Worm (Caenorhabditis elegans): ENCODE results near the gene F01F1.11.

The F01F1.11 gene

DNA sequence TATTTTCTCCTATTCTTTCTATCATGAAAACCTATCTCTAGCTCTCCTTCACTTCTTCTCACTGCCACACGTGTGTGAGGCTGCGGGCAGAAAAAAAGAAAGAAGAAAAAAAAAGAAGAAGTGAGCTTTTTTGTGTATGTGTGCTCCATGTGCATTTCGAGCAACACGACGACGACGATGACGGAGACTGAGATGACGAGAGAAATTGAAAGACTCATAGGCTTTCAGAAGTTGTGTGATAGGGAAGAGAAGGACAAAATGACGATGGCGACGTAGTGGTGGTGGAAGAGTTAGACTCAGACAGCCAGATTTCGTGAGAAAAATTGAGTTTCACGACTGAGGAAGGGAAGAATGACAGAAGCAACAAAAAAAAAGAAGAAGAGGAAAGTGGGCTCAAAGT, 26.2 kb downstream of the F01F1.11 start (continued):
- peak; percentile 29 for TF ChIP-seq pag-3 (tag; optimal IDR thresholded peaks at IDR 0.05; ENCODE audit: borderline replicate concordance, insufficient read depth)
- no peak for TF ChIP-seq sptf-1 (tag; optimal IDR thresholded peaks at IDR 0.05)
- no peak for TF ChIP-seq nhr-12 (tag; optimal IDR thresholded peaks at IDR 0.05)
- TF ChIP-seq isw-1 (GFP tag; IDR thresholded peaks at IDR 0.05), result peak; percentile 51
- TF ChIP-seq nhr-90 (tag; optimal IDR thresholded peaks at IDR 0.05; ENCODE audit: poor library complexity), result no peak
- TF ChIP-seq nhr-85 (tag), result no peak
- no peak for TF ChIP-seq nhr-28 (tag; optimal IDR thresholded peaks at IDR 0.05)
- TF ChIP-seq C34B4.2 (tag; optimal IDR thresholded peaks at IDR 0.05), result no peak
- TF ChIP-seq nhr-76 (tag; optimal IDR thresholded peaks at IDR 0.05), result no peak
- peak; percentile 52 for TF ChIP-seq skn-1 (tag; optimal IDR thresholded peaks at IDR 0.05)
- no peak for TF ChIP-seq nhr-237 (tag; optimal IDR thresholded peaks at IDR 0.05)
- TF ChIP-seq efl-1 (optimal IDR thresholded peaks at IDR 0.05), result peak; percentile 54
- TF ChIP-seq efl-1 (GFP tag; optimal IDR thresholded peaks at IDR 0.05 in 1 of 2), result peak; percentile 33 to 74
- peak in 2 of 3 experiments; percentile 37 to 73 for TF ChIP-seq ceh-82 (tag; optimal IDR thresholded peaks at IDR 0.05)
- TF ChIP-seq lin-14 (GFP tag; optimal IDR thresholded peaks at IDR 0.05), result peak; percentile 96
- TF ChIP-seq fkh-10 (GFP tag; optimal IDR thresholded peaks at IDR 0.05), result peak; percentile 96
- no peak for TF ChIP-seq ces-1 (GFP tag; optimal IDR thresholded peaks at IDR 0.05)
- TF ChIP-seq nhr-11 (tag; optimal IDR thresholded peaks at IDR 0.05), result peak; percentile 3
- TF ChIP-seq ztf-11 (tag; optimal IDR thresholded peaks at IDR 0.05), result no peak
- TF ChIP-seq alr-1 (tag; optimal IDR thresholded peaks at IDR 0.05; ENCODE audit: borderline replicate concordance), result no peak
- TF ChIP-seq efl-3 (GFP tag; optimal IDR thresholded peaks at IDR 0.05), result no peak
- peak; percentile 34 for TF ChIP-seq sox-4 (tag; optimal IDR thresholded peaks at IDR 0.05)
- TF ChIP-seq nhr-20 (tag; optimal IDR thresholded peaks at IDR 0.05), result peak; percentile 37
- no peak for TF ChIP-seq F16B12.6 (tag; optimal IDR thresholded peaks at IDR 0.05)
- no peak for TF ChIP-seq C04F5.9 (tag; optimal IDR thresholded peaks at IDR 0.05)
- no peak for TF ChIP-seq aha-1 (tag; optimal IDR thresholded peaks at IDR 0.05)
- no peak for TF ChIP-seq unc-62 (GFP tag; optimal IDR thresholded peaks at IDR 0.05)
- peak; percentile 12 for TF ChIP-seq ceh-8 (GFP tag; optimal IDR thresholded peaks at IDR 0.05)
- 0 out of 2 replicates have a peak, but pooled peaks have one; percentile 27 for TF ChIP-seq nhr-19 (GFP tag; conservative IDR thresholded peaks at IDR 0.05)
- peak in 1 of 2 experiments; percentile 56 for TF ChIP-seq lin-35 (GFP tag; optimal IDR thresholded peaks at IDR 0.05)
- TF ChIP-seq elt-2 (tag; optimal IDR thresholded peaks at IDR 0.05), result no peak
- no peak for TF ChIP-seq snpc-4 (tag; optimal IDR thresholded peaks at IDR 0.05)
- no peak for TF ChIP-seq aly-2 (tag; optimal IDR thresholded peaks at IDR 0.05)
- TF ChIP-seq tbx-2 (tag; optimal IDR thresholded peaks at IDR 0.05), result peak; percentile 62
- TF ChIP-seq mdl-1 (tag; optimal IDR thresholded peaks at IDR 0.05), result peak; percentile 66 to 80

DNA sequence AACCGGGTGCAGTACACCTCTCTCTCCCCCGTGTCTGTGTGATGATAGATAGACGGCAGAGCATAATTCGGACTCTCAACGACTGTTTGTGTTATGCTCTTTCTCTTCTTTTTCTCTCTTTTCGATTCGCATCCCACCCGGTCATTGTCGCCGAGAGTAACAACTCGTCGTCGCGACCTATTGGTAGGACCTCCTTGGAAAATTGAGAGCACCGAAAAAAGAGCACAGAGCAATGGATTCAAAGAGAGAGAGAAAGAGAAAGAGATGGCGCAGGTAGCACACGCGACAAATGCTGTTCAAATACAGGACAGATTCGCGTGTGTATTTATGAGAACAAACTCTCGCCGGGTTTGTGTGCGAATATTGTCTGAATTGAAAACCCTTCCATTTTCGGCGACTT, 28.0 kb downstream of the F01F1.11 start:
- peak; percentile 70 for TF ChIP-seq nhr-71 (tag; optimal IDR thresholded peaks at IDR 0.05)
- TF ChIP-seq mdl-1 (tag; optimal IDR thresholded peaks at IDR 0.05), result peak in 1 of 2 experiments; percentile 62
- peak; percentile 40 for TF ChIP-seq mep-1 (tag; optimal IDR thresholded peaks at IDR 0.05)
- TF ChIP-seq dpl-1 (GFP tag; optimal IDR thresholded peaks at IDR 0.05), result no peak
- TF ChIP-seq hlh-4 (tag; optimal IDR thresholded peaks at IDR 0.05), result no peak
- TF ChIP-seq zip-4 (GFP tag; optimal IDR thresholded peaks at IDR 0.05), result no peak
- no peak for TF ChIP-seq egl-27 (tag; optimal IDR thresholded peaks at IDR 0.05)
- TF ChIP-seq unc-30 (tag; optimal IDR thresholded peaks at IDR 0.05), result no peak
- no peak for TF ChIP-seq F16B12.6 (tag; optimal IDR thresholded peaks at IDR 0.05)
- TF ChIP-seq nhr-20 (tag; optimal IDR thresholded peaks at IDR 0.05), result peak; percentile 34
- no peak for TF ChIP-seq nhr-85 (tag)
- TF ChIP-seq lin-13 (GFP tag; optimal IDR thresholded peaks at IDR 0.05), result no peak
- TF ChIP-seq ceh-8 (GFP tag; optimal IDR thresholded peaks at IDR 0.05), result no peak
- TF ChIP-seq tbx-2 (tag; optimal IDR thresholded peaks at IDR 0.05), result peak; percentile 55
- TF ChIP-seq nhr-77 (tag; optimal IDR thresholded peaks at IDR 0.05), result peak; percentile 11
- peak; percentile 10 for TF ChIP-seq fkh-8 (tag; optimal IDR thresholded peaks at IDR 0.05)
- peak; percentile 75 for TF ChIP-seq lin-14 (GFP tag; optimal IDR thresholded peaks at IDR 0.05)
- no peak for TF ChIP-seq snu-23 (GFP tag; optimal IDR thresholded peaks at IDR 0.05)
- peak; percentile 18 for TF ChIP-seq rnt-1 (tag; optimal IDR thresholded peaks at IDR 0.05)
- 0 out of 2 replicates have a peak, but pooled peaks have one; percentile 2 for TF ChIP-seq nhr-19 (GFP tag; conservative IDR thresholded peaks at IDR 0.05)
- TF ChIP-seq lsy-2 (tag; optimal IDR thresholded peaks at IDR 0.05), result peak in 1 of 2 experiments; percentile 31
- TF ChIP-seq efl-1 (optimal IDR thresholded peaks at IDR 0.05), result peak in 1 of 2 experiments; percentile 4
- TF ChIP-seq efl-1 (GFP tag; optimal IDR thresholded peaks at IDR 0.05 in 1 of 2), result peak in 1 of 2 experiments; percentile 94
- no peak for TF ChIP-seq mef-2 (tag; optimal IDR thresholded peaks at IDR 0.05)
- peak; percentile 13 for TF ChIP-seq nhr-47 (tag; optimal IDR thresholded peaks at IDR 0.05)
- peak; percentile 19 for TF ChIP-seq skn-1 (tag; optimal IDR thresholded peaks at IDR 0.05)
- no peak for TF ChIP-seq grh-1 (GFP tag; IDR thresholded peaks at IDR 0.05)
